Fruit fly (Drosophila melanogaster): ENCODE results near the gene CG1677.

CG1677 gene

DNA sequence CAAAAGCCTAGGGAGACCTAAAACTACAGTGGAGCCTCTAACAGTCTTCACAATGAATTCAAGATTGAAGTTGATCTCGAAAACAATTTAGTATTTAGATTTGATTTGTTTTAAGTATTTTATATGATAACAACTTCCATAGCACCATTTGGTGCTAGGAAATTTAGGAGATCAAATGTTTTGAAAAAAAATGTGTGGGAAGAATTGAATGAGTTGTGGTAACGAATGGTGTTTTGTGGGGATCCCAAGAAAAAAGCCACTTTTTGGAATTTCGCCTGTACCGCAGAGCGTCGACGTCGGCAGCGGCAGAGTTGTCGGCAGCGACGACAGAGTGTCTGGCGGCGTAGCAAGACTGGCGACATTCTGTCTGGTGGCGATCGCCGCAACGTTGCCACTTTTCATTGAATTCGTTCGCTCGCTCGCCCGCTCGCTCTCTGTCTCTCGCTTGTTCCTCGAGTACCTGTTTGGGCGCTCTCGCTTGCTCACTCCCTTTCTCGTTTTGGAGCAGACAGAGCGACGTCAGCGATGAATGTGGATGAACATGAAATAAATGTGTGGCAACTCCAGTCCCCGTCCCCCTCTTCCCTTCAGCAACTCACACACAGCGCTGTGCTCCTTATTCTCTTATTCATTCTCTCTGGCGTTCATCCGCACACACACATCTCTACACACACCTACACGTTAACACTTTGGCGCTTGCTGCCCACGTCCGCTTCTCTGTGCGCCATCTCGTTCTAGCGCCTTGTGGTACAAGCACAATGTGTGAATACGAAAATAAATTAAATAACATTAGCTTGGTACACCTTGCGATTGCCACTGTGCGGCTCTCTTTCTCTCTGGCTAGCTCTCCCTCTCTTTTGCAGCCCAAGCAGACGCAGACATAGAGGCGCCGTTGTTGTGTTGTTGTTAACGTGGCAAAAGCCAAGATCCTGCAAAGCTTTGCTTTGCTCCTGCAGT is 105.9 kb downstream of the CG1677 start (continued):
- TF ChIP-seq CG3032 (tag; optimal IDR thresholded peaks at IDR 0.05) (peak; percentile 68), vri (GFP tag; optimal IDR thresholded peaks at IDR 0.05) (peak; percentile 81), CG6854 (GFP tag; optimal IDR thresholded peaks at IDR 0.05) (no peak), Smox (GFP tag; optimal IDR thresholded peaks at IDR 0.05) (peak; percentile 54), Eip78C (GFP tag) (peak; percentile 88), dsx (GFP tag; optimal IDR thresholded peaks at IDR 0.05; ENCODE audit: poor library complexity, severe bottlenecking) (no peak), CG8632 (GFP tag; optimal IDR thresholded peaks at IDR 0.05) (peak; percentile 48), fd85E (GFP tag; optimal IDR thresholded peaks at IDR 0.05) (no peak), CG11762 (GFP tag; optimal IDR thresholded peaks at IDR 0.05; ENCODE audit: insufficient read depth) (peak; percentile 45), CG11294 (GFP tag; IDR thresholded peaks at IDR 0.05) (peak; percentile 8), Blimp-1 (GFP tag; optimal IDR thresholded peaks at IDR 0.05) (no peak), salr (GFP tag; optimal IDR thresholded peaks at IDR 0.05) (peak; percentile 10 to 19), acj6 (GFP tag; optimal IDR thresholded peaks at IDR 0.05) (peak; percentile 77), Hr4 (GFP tag; optimal IDR thresholded peaks at IDR 0.05) (peak; percentile 67), CG32006 (GFP tag; optimal IDR thresholded peaks at IDR 0.05) (peak; percentile 75), CG6163 (GFP tag; IDR thresholded peaks at IDR 0.05) (peak; percentile 65), OdsH (GFP tag; optimal IDR thresholded peaks at IDR 0.05) (peak; percentile 66), CG16779 (tag; optimal IDR thresholded peaks at IDR 0.05) (no peak), esn (GFP tag; optimal IDR thresholded peaks at IDR 0.05) (peak; percentile 67), CG9139 (GFP tag; optimal IDR thresholded peaks at IDR 0.05) (no peak), net (GFP tag; optimal IDR thresholded peaks at IDR 0.05) (peak; percentile 60), CG1621 (tag; optimal IDR thresholded peaks at IDR 0.05) (peak; percentile 30), eg (GFP tag; IDR thresholded peaks at IDR 0.05) (peak; percentile 68; the same call in 2 of the 3 replicates), CG8119 (GFP tag; IDR thresholded peaks at IDR 0.05) (peak; percentile 81), CG8319 (GFP tag; optimal IDR thresholded peaks at IDR 0.05) (peak; percentile 64), CG6276 (GFP tag; optimal IDR thresholded peaks at IDR 0.05) (peak; percentile 69)

DNA sequence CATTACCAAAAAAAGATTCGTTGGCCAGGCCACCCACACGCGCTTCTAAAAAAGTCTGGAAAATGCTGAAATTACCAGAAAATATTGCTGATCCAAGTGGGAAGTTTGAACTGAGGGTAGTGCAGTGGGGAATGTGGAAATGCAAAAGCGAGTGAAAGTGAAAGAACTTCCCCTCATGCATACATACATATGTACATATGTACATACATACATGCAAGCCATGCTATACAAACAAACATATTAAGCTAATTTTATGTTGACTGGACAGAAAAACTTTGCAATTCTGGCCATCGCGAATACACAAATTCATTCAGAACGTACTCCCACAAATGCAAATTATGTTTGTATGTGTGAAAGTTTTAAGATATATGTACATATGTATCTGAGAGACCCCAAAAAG is 107.3 kb downstream of the CG1677 start:
- no peak for TF ChIP-seq Eip93F (GFP tag; optimal IDR thresholded peaks at IDR 0.05)

DNA sequence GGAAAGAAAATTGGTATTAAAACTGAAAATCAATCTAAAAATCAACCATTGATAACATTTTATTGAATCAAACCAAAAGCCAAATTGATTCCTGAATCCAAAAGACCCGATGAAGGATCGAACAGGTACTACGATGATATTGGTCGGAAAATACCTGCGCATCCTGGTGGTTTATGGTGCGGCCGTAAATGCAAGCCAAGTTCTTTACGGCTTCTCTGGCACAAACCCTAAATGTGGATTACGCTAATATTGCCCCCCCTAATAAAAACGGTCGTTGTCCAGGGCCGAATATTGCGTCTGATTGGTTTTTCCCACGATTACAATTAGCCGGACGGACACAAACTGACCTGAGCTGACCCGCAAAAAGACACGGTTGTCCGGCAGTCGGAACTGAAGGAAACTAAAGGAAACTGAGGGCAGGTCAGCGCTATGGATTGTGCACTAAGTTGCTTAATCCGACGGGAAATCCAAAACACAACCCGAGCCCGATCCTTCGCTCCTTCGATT is 108.8 kb downstream of the CG1677 start:
- no peak for TF ChIP-seq Ets21C (GFP tag; optimal IDR thresholded peaks at IDR 0.05)
- TF ChIP-seq CG3919 (GFP tag; optimal IDR thresholded peaks at IDR 0.05): no peak
- TF ChIP-seq CG7368 (GFP tag; optimal IDR thresholded peaks at IDR 0.05): no peak
- no peak for TF ChIP-seq CG32006 (GFP tag; optimal IDR thresholded peaks at IDR 0.05)
- TF ChIP-seq CG11762 (GFP tag; optimal IDR thresholded peaks at IDR 0.05; ENCODE audit: insufficient read depth): no peak
- no peak for TF ChIP-seq spab (GFP tag; optimal IDR thresholded peaks at IDR 0.05)
- TF ChIP-seq Hr39 (GFP tag; optimal IDR thresholded peaks at IDR 0.05): no peak
- TF ChIP-seq Sox15 (GFP tag; optimal IDR thresholded peaks at IDR 0.05): no peak
- no peak for TF ChIP-seq pdm3 (GFP tag; optimal IDR thresholded peaks at IDR 0.05)
- no peak for TF ChIP-seq dac (GFP tag; optimal IDR thresholded peaks at IDR 0.05)
- no peak for TF ChIP-seq CG3032 (tag; optimal IDR thresholded peaks at IDR 0.05)
- TF ChIP-seq CG8119 (GFP tag; IDR thresholded peaks at IDR 0.05): no peak
- TF ChIP-seq Ets96B (tag; optimal IDR thresholded peaks at IDR 0.05): no peak
- no peak for TF ChIP-seq cyc (GFP tag; optimal IDR thresholded peaks at IDR 0.05)
- no peak for TF ChIP-seq CG6163 (GFP tag; IDR thresholded peaks at IDR 0.05)
- TF ChIP-seq CG10631 (GFP tag; optimal IDR thresholded peaks at IDR 0.05): no peak
- TF ChIP-seq Smox (GFP tag; optimal IDR thresholded peaks at IDR 0.05): no peak

All from whole organism, prepupa.